1 fruit fly cellular context compared by ENCODE assay signal in genomic region chr3L:819297-819886, dm6.
A peak's percentile ranks its signal among the peaks of the same experiment; 100 is the strongest.
TF ChIP-seq lines count a peak whose summit lies in the region.

No protein-coding gene starts in this region.

TF ChIP-seq in whole organism, embryonic, 481 proteins besides CTCF, POLR2A, EP300 and RAD21 (continued from another document):
- TF ChIP-seq lilli (GFP tag; optimal IDR thresholded peaks at IDR 0.05; lab: Kevin White, UChicago): peak; percentile 88
- TF ChIP-seq caup (GFP tag; optimal IDR thresholded peaks at IDR 0.05; lab: Kevin White, UChicago; ENCODE audit: severe bottlenecking): peak; percentile 90
- peak; percentile 75 for TF ChIP-seq fd64A (GFP tag; optimal IDR thresholded peaks at IDR 0.05; lab: Kevin White, UChicago)
- peak; percentile 92 for TF ChIP-seq sob (GFP tag; IDR thresholded peaks at IDR 0.05; lab: Robert Waterston, UW)
- peak; percentile 85 for TF ChIP-seq sr (GFP tag; IDR thresholded peaks at IDR 0.05; lab: Robert Waterston, UW)
- TF ChIP-seq C15 (GFP tag; IDR thresholded peaks at IDR 0.05; lab: Robert Waterston, UW): peak; percentile 74
